Worm (Caenorhabditis elegans): ENCODE data around the gene T11F9.22.

DNA sequence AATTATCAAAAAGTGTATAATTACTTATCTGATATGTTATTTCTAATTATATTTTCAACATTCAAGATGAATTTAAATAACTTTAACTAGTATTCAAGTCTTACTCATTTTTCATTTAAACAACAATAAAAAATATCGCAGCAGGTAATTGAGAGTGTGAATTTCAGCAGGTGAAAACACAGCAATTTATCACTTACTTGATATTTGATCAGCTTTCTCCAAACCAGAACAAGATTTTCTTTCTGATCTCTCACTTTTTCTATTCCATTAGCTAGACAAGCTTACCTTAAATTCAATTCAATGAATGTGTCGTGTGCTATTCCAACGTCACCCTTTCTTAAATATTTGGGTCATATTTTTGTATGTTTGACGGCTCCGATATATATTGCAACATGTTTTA, 6.1 kb downstream of the T11F9.22 start, which contains the start of gene srh-1:
- TF ChIP-seq mdl-1 (tag; optimal IDR thresholded peaks at IDR 0.05) (no peak), C34B4.2 (tag; optimal IDR thresholded peaks at IDR 0.05) (no peak), ces-1 (GFP tag; optimal IDR thresholded peaks at IDR 0.05) (no peak), lin-15B (tag; optimal IDR thresholded peaks at IDR 0.05) (no peak), unc-130 (tag; optimal IDR thresholded peaks at IDR 0.05) (no peak)

Measured in whole organism, L1 larva.